Worm (Caenorhabditis elegans): ENCODE measurements around the gene B0244.5.

Gene B0244.5

ce11 chrIII:5743084-5743483 lies 1.6 kb upstream of the B0244.5 start, which contains the start of gene B0244.15:
Gene B0244.15, plus strand, starts transcription at chrIII:5743384.
- TF ChIP-seq ama-1 (optimal IDR thresholded peaks at IDR 0.05), result no peak
- TF ChIP-seq vab-15 (tag; optimal IDR thresholded peaks at IDR 0.05), result no peak
- no peak for TF ChIP-seq F16B12.6 (tag; optimal IDR thresholded peaks at IDR 0.05)
- TF ChIP-seq C34B4.2 (tag; optimal IDR thresholded peaks at IDR 0.05), result no peak
- no peak for TF ChIP-seq zip-4 (GFP tag; optimal IDR thresholded peaks at IDR 0.05)
- no peak for TF ChIP-seq Y116A8C.19 (tag; optimal IDR thresholded peaks at IDR 0.05; ENCODE audit: borderline replicate concordance)
- TF ChIP-seq dsc-1 (tag; optimal IDR thresholded peaks at IDR 0.05), result no peak
- no peak for TF ChIP-seq efl-3 (GFP tag; optimal IDR thresholded peaks at IDR 0.05)
- TF ChIP-seq nhr-11 (tag; optimal IDR thresholded peaks at IDR 0.05), result no peak
- no peak for TF ChIP-seq snpc-4 (tag; optimal IDR thresholded peaks at IDR 0.05)
- no peak for TF ChIP-seq mab-9 (GFP tag; IDR thresholded peaks at IDR 0.05)

- no peak for TF ChIP-seq mep-1 (tag; optimal IDR thresholded peaks at IDR 0.05)
- no peak for TF ChIP-seq unc-62 (GFP tag; optimal IDR thresholded peaks at IDR 0.05)
- TF ChIP-seq fos-1 (tag; optimal IDR thresholded peaks at IDR 0.05), result no peak
- no peak for TF ChIP-seq blmp-1 (tag; optimal IDR thresholded peaks at IDR 0.05)
- no peak for TF ChIP-seq grh-1 (GFP tag; IDR thresholded peaks at IDR 0.05)
- TF ChIP-seq ceh-63 (GFP tag; optimal IDR thresholded peaks at IDR 0.05), result no peak
- TF ChIP-seq nhr-77 (tag; optimal IDR thresholded peaks at IDR 0.05), result no peak
- no peak for TF ChIP-seq vab-15 (tag; optimal IDR thresholded peaks at IDR 0.05)
Measured at ce11 chrIII:5747185-5747584, 2.5 kb downstream of the B0244.5 start, which contains the start of gene B0244.4. Gene B0244.4, plus strand, starts transcription at chrIII:5747485.

ce11 chrIII:5748360-5748759 lies 3.7 kb downstream of the B0244.5 start:
- no peak for TF ChIP-seq sup-37 (GFP tag; optimal IDR thresholded peaks at IDR 0.05)
- TF ChIP-seq fkh-10 (GFP tag; optimal IDR thresholded peaks at IDR 0.05), result no peak
- no peak for TF ChIP-seq unc-86 (tag; optimal IDR thresholded peaks at IDR 0.05)
- TF ChIP-seq ceh-8 (GFP tag; optimal IDR thresholded peaks at IDR 0.05), result no peak
- no peak for TF ChIP-seq hlh-4 (tag; optimal IDR thresholded peaks at IDR 0.05)
- no peak for TF ChIP-seq mdl-1 (tag; optimal IDR thresholded peaks at IDR 0.05)
- TF ChIP-seq unc-62 (GFP tag; optimal IDR thresholded peaks at IDR 0.05), result no peak
- TF ChIP-seq pax-3 (tag; optimal IDR thresholded peaks at IDR 0.05), result no peak
- no peak for TF ChIP-seq alr-1 (tag; optimal IDR thresholded peaks at IDR 0.05; ENCODE audit: borderline replicate concordance)
- TF ChIP-seq efl-3 (GFP tag; optimal IDR thresholded peaks at IDR 0.05), result no peak
- no peak for TF ChIP-seq zip-4 (GFP tag; optimal IDR thresholded peaks at IDR 0.05)
- no peak for TF ChIP-seq nhr-84 (tag; optimal IDR thresholded peaks at IDR 0.05)
- no peak for TF ChIP-seq snpc-4 (tag; optimal IDR thresholded peaks at IDR 0.05)
- TF ChIP-seq mab-9 (GFP tag; IDR thresholded peaks at IDR 0.05), result no peak
- TF ChIP-seq nhr-20 (tag; optimal IDR thresholded peaks at IDR 0.05), result no peak
- TF ChIP-seq egl-13 (tag; optimal IDR thresholded peaks at IDR 0.05), result no peak
- no peak for TF ChIP-seq hpl-2 (GFP tag; optimal IDR thresholded peaks at IDR 0.05)
- no peak for TF ChIP-seq ces-1 (GFP tag; optimal IDR thresholded peaks at IDR 0.05)
- TF ChIP-seq mef-2 (tag; optimal IDR thresholded peaks at IDR 0.05), result no peak
- no peak for TF ChIP-seq irx-1 (tag; optimal IDR thresholded peaks at IDR 0.05)

- TF ChIP-seq lsy-2 (tag; optimal IDR thresholded peaks at IDR 0.05) (no peak), ceh-82 (tag; optimal IDR thresholded peaks at IDR 0.05) (no peak), efl-3 (GFP tag; optimal IDR thresholded peaks at IDR 0.05) (no peak), unc-98 (GFP tag; IDR thresholded peaks at IDR 0.05) (no peak), nhr-19 (GFP tag; conservative IDR thresholded peaks at IDR 0.05) (no peak), mdl-1 (tag; optimal IDR thresholded peaks at IDR 0.05) (no peak), lin-15B (tag; optimal IDR thresholded peaks at IDR 0.05) (no peak), ceh-8 (GFP tag; optimal IDR thresholded peaks at IDR 0.05) (no peak), snpc-4 (tag; optimal IDR thresholded peaks at IDR 0.05) (no peak), ztf-4 (tag; optimal IDR thresholded peaks at IDR 0.05) (no peak), nhr-71 (tag; optimal IDR thresholded peaks at IDR 0.05) (no peak), lir-3 (tag; optimal IDR thresholded peaks at IDR 0.05; ENCODE audit: poor library complexity) (no peak), tlp-1 (tag; optimal IDR thresholded peaks at IDR 0.05) (no peak), ceh-63 (GFP tag; optimal IDR thresholded peaks at IDR 0.05) (no peak), lin-14 (GFP tag; optimal IDR thresholded peaks at IDR 0.05) (no peak), lin-39 (tag; optimal IDR thresholded peaks at IDR 0.05) (no peak), unc-30 (tag; optimal IDR thresholded peaks at IDR 0.05) (no peak), aha-1 (tag; optimal IDR thresholded peaks at IDR 0.05) (no peak)
Measured at ce11 chrIII:5750503-5750902, 5.8 kb downstream of the B0244.5 start.
